Worm (Caenorhabditis elegans): ENCODE data around the gene F41C3.11.

Gene F41C3.11

ce11 chrII:4739984-4740462 is 6.3 kb upstream of the F41C3.11 start, which contains the start of gene eas-1 (continued):
- TF ChIP-seq dmd-6 (GFP tag; IDR thresholded peaks at IDR 0.05) = peak; percentile 69
- TF ChIP-seq nhr-10 (tag; optimal IDR thresholded peaks at IDR 0.05) = no peak
- TF ChIP-seq lir-3 (tag; optimal IDR thresholded peaks at IDR 0.05) = no peak
- TF ChIP-seq ceh-44 (GFP tag; IDR thresholded peaks at IDR 0.05) = no peak
- TF ChIP-seq nhr-76 (tag; optimal IDR thresholded peaks at IDR 0.05) = no peak
- TF ChIP-seq zfp-2 (tag; optimal IDR thresholded peaks at IDR 0.05) = no peak
- TF ChIP-seq ceh-20 (GFP tag; IDR thresholded peaks at IDR 0.05) = 0 out of 2 replicates have a peak, but pooled peaks have one; percentile 30
- TF ChIP-seq T20F7.1 (GFP tag; optimal IDR thresholded peaks at IDR 0.05) = peak; percentile 63
- peak; percentile 54; the same call in 1 of the 2 replicates for TF ChIP-seq tra-1 (GFP tag; IDR thresholded peaks at IDR 0.05)
- TF ChIP-seq egl-27 (tag; optimal IDR thresholded peaks at IDR 0.05) = no peak
- no peak for TF ChIP-seq unc-39 (tag; optimal IDR thresholded peaks at IDR 0.05)
- no peak for TF ChIP-seq F10B5.3 (tag; optimal IDR thresholded peaks at IDR 0.05)
- no peak for TF ChIP-seq arid-1 (GFP tag; conservative IDR thresholded peaks at IDR 0.05)
- no peak for TF ChIP-seq vab-7 (GFP tag; IDR thresholded peaks at IDR 0.05)
- TF ChIP-seq nhr-11 (tag; optimal IDR thresholded peaks at IDR 0.05) = peak; percentile 12
- TF ChIP-seq nhr-42 (GFP tag; IDR thresholded peaks at IDR 0.05) = no peak
- no peak for TF ChIP-seq nhr-77 (tag; optimal IDR thresholded peaks at IDR 0.05)
- TF ChIP-seq nhr-41 (GFP tag; IDR thresholded peaks at IDR 0.05) = no peak
- TF ChIP-seq set-16 (GFP tag; IDR thresholded peaks at IDR 0.05) = no peak
- TF ChIP-seq nhr-102 (tag; optimal IDR thresholded peaks at IDR 0.05) = peak; percentile 39
- TF ChIP-seq pqm-1 (tag; optimal IDR thresholded peaks at IDR 0.05) = no peak
- no peak for TF ChIP-seq daf-16 (GFP tag; optimal IDR thresholded peaks at IDR 0.05)
- peak; percentile 42 for TF ChIP-seq daf-16 (tag; optimal IDR thresholded peaks at IDR 0.05)
- peak; percentile 57 for TF ChIP-seq lin-1 (GFP tag; IDR thresholded peaks at IDR 0.05)
- TF ChIP-seq zip-11 (GFP tag; IDR thresholded peaks at IDR 0.05) = no peak
- peak; percentile 96 for TF ChIP-seq mxl-3 (GFP tag; optimal IDR thresholded peaks at IDR 0.05)

- no peak for TF ChIP-seq saeg-2 (GFP tag; IDR thresholded peaks at IDR 0.05)
- peak in 1 of 2 experiments; percentile 3 for TF ChIP-seq unc-62 (GFP tag; optimal IDR thresholded peaks at IDR 0.05 in 1 of 2)
- TF ChIP-seq unc-62 (tag; optimal IDR thresholded peaks at IDR 0.05) = no peak
- TF ChIP-seq aha-1 (tag) = no peak
Observed at ce11 chrII:4737348-4737747, 3.6 kb upstream of the F41C3.11 start, which contains the start of gene ctsa-1.1. Gene ctsa-1.1, plus strand, starts transcription at chrII:4737648.

- TF ChIP-seq unc-62 (GFP tag; optimal IDR thresholded peaks at IDR 0.05 in 1 of 2) (peak in 1 of 2 experiments; percentile 6), unc-62 (tag; optimal IDR thresholded peaks at IDR 0.05) (no peak), fos-1 (tag; optimal IDR thresholded peaks at IDR 0.05) (no peak), daf-16 (GFP tag; optimal IDR thresholded peaks at IDR 0.05) (peak in 1 of 2 experiments; percentile 90), daf-16 (tag; optimal IDR thresholded peaks at IDR 0.05) (no peak), aha-1 (tag) (no peak)
Observed at ce11 chrII:4736585-4736984, 2.8 kb upstream of the F41C3.11 start.

ce11 chrII:4734477-4734876 is 729 bp upstream of the F41C3.11 start:
- no peak for TF ChIP-seq mdl-1 (tag; optimal IDR thresholded peaks at IDR 0.05)
- TF ChIP-seq nhr-28 (tag; optimal IDR thresholded peaks at IDR 0.05) = peak; percentile 48
- no peak for TF ChIP-seq mes-2 (tag; optimal IDR thresholded peaks at IDR 0.05; ENCODE audit: poor library complexity, severe bottlenecking)
- TF ChIP-seq nhr-25 (tag; optimal IDR thresholded peaks at IDR 0.05; ENCODE audit: borderline replicate concordance, insufficient read depth) = peak; percentile 56

- TF ChIP-seq nhr-25 (tag; optimal IDR thresholded peaks at IDR 0.05; ENCODE audit: borderline replicate concordance, insufficient read depth) (no peak), mxl-2 (GFP tag; conservative IDR thresholded peaks at IDR 0.05) (no peak), rbr-2 (tag; optimal IDR thresholded peaks at IDR 0.05) (no peak), F10B5.3 (tag; optimal IDR thresholded peaks at IDR 0.05) (no peak), mes-2 (tag; optimal IDR thresholded peaks at IDR 0.05; ENCODE audit: poor library complexity, severe bottlenecking) (no peak), lsy-2 (tag; optimal IDR thresholded peaks at IDR 0.05) (no peak)
Observed at ce11 chrII:4729733-4730132, 4.0 kb downstream of the F41C3.11 start, which contains the start of gene F41C3.7. Gene F41C3.7, plus strand, starts transcription at chrII:4730033.
